Worm (Caenorhabditis elegans) whole organism, L4 larva: ENCODE data around the gene C24H11.5.
A peak's percentile ranks its signal among the peaks of the same experiment; 100 is the strongest.

Source experiments
- T20F7.1 ChIP-seq: fragments of 200-800 bp; sonication (Bioruptor generic); optimal IDR thresholded peaks from 2 replicates; lab custom pipeline; 2018; ENCODE audit warnings: mild to moderate bottlenecking, missing genetic modification characterization, missing compliant biosample characterization
- T26A8.4 ChIP-seq: fragments of 200-800 bp; sonication (Bioruptor generic); IDR thresholded peaks from 2 replicates; pipeline ENCODE4 v1.3.6; 2022; ENCODE audit warnings: missing genetic modification characterization, missing compliant biosample characterization
- Y48G9A.11 ChIP-seq: fragments of 200-800 bp; sonication (Bioruptor generic); IDR thresholded peaks from 2 replicates; pipeline ENCODE4 v1.3.6; 2022; ENCODE audit warnings: missing genetic modification reagents, missing genetic modification characterization, missing compliant biosample characterization
- Y5F2A.4 ChIP-seq: fragments of 200-800 bp; sonication (Bioruptor generic); optimal IDR thresholded peaks from 2 replicates; lab custom pipeline; 2018; ENCODE audit warnings: mild to moderate bottlenecking, missing genetic modification characterization, missing compliant biosample characterization
- ZK337.2 ChIP-seq: fragments of 200-800 bp; sonication (Bioruptor generic); IDR thresholded peaks from 2 replicates; pipeline ENCODE4 v1.3.6; 2022; ENCODE audit warnings: missing genetic modification reagents, missing genetic modification characterization, missing compliant biosample characterization
- attf-4 ChIP-seq: sonication (generic microtip); optimal IDR thresholded peaks from 3 replicates; lab custom pipeline; 2017; ENCODE audit warnings: missing biosample characterization, missing genetic modification characterization
- ceh-20 ChIP-seq: fragments of 200-800 bp; sonication (Bioruptor generic); IDR thresholded peaks from 2 replicates; pipeline ENCODE4 v1.3.6; 2022; ENCODE audit warnings: missing genetic modification reagents, missing genetic modification characterization, missing compliant biosample characterization
- ceh-44 ChIP-seq: fragments of 200-800 bp; sonication (Bioruptor generic); IDR thresholded peaks from 2 replicates; pipeline ENCODE4 v1.3.6; 2022; ENCODE audit warnings: missing genetic modification reagents, missing genetic modification characterization, missing compliant biosample characterization
- daf-16 ChIP-seq, 3 experiments: sonication (generic microtip); optimal IDR thresholded peaks; 2 replicates each; lab custom pipeline; 2016 to 2017; ENCODE audit warnings: missing genetic modification characterization in 3 of 3, missing genetic modification reagents in 3 of 3, mild to moderate bottlenecking in 2 of 3, missing compliant biosample characterization in 2 of 3, missing biosample characterization in 1 of 3, moderate library complexity in 1 of 3
- dmd-6 ChIP-seq: fragments of 200-800 bp; sonication (Bioruptor generic); IDR thresholded peaks from 2 replicates; pipeline ENCODE4 v1.3.6; 2022; ENCODE audit warnings: missing genetic modification reagents, missing genetic modification characterization, missing compliant biosample characterization
- dmd-8 ChIP-seq: fragments of 200-800 bp; sonication (Bioruptor generic); IDR thresholded peaks from 2 replicates; pipeline ENCODE4 v1.3.6; 2022; ENCODE audit warnings: missing genetic modification characterization, missing compliant biosample characterization
- egl-43 ChIP-seq: fragments of 200-800 bp; sonication (Bioruptor generic); IDR thresholded peaks from 2 replicates; pipeline ENCODE4 v1.3.6; 2022; ENCODE audit warnings: missing genetic modification reagents, missing genetic modification characterization, missing compliant biosample characterization
- hlh-11 ChIP-seq: fragments of 200-800 bp; sonication (Bioruptor generic); optimal IDR thresholded peaks from 2 replicates; lab custom pipeline; 2018; ENCODE audit warnings: mild to moderate bottlenecking, missing genetic modification characterization, missing compliant biosample characterization
- hlh-30 ChIP-seq: sonication (generic microtip); optimal IDR thresholded peaks from 2 replicates; lab custom pipeline; 2017; ENCODE audit warnings: antibody characterized with exemption, mild to moderate bottlenecking, missing genetic modification characterization, missing compliant biosample characterization; ENCODE audit not compliant: insufficient read depth
- hmg-1.1 ChIP-seq: fragments of 200-800 bp; sonication (Bioruptor generic); IDR thresholded peaks from 2 replicates; pipeline ENCODE4 v1.3.6; 2022; ENCODE audit warnings: missing genetic modification reagents, missing genetic modification characterization, missing compliant biosample characterization
- lim-7 ChIP-seq: fragments of 200-800 bp; sonication (Bioruptor generic); IDR thresholded peaks from 2 replicates; pipeline ENCODE4 v1.3.6; 2022; ENCODE audit warnings: missing genetic modification characterization, missing compliant biosample characterization
- lin-1 ChIP-seq: fragments of 200-800 bp; sonication (Bioruptor generic); IDR thresholded peaks from 2 replicates; pipeline ENCODE4 v1.3.6; 2022; ENCODE audit warnings: missing genetic modification reagents, missing genetic modification characterization, missing compliant biosample characterization
- lir-3 ChIP-seq: sonication (generic microtip); optimal IDR thresholded peaks from 2 replicates; lab custom pipeline; 2016; ENCODE audit warnings: mild to moderate bottlenecking, missing genetic modification characterization, missing compliant biosample characterization
- madf-5 ChIP-seq, 2 experiments: fragments of 200-800 bp; sonication (Bioruptor generic); IDR thresholded peaks; 2 replicates each; pipeline ENCODE4 v1.3.6; 2022; ENCODE audit warnings: missing compliant biosample characterization in 2 of 2, missing genetic modification characterization in 2 of 2
- mep-1 ChIP-seq: fragments of 150-350 bp; sonication (generic microtip); optimal IDR thresholded peaks from 3 replicates; lab custom pipeline; 2014; ENCODE audit warnings: missing biosample characterization, missing genetic modification characterization
- nhr-102 ChIP-seq: sonication (generic microtip); optimal IDR thresholded peaks from 2 replicates; lab custom pipeline; 2016; ENCODE audit warnings: mild to moderate bottlenecking, missing genetic modification characterization, moderate library complexity, missing compliant biosample characterization
- nhr-111 ChIP-seq: fragments of 200-800 bp; sonication (Bioruptor generic); optimal IDR thresholded peaks from 2 replicates; lab custom pipeline; 2018; ENCODE audit warnings: mild to moderate bottlenecking, missing genetic modification characterization, missing compliant biosample characterization
- nhr-77 ChIP-seq: fragments of 150-350 bp; optimal IDR thresholded peaks from 2 replicates; lab custom pipeline; 2014; ENCODE audit warnings: missing biosample characterization, missing genetic modification characterization
- set-16 ChIP-seq: fragments of 200-800 bp; sonication (Bioruptor generic); IDR thresholded peaks from 2 replicates; pipeline ENCODE4 v1.3.6; 2022; ENCODE audit warnings: missing genetic modification reagents, missing genetic modification characterization, missing compliant biosample characterization
- skn-1 ChIP-seq: fragments of 150-350 bp; optimal IDR thresholded peaks from 2 replicates; lab custom pipeline; 2014; ENCODE audit warnings: missing biosample characterization, missing genetic modification characterization
- snpc-1.2 ChIP-seq: fragments of 200-800 bp; sonication (Bioruptor generic); IDR thresholded peaks from 2 replicates; pipeline ENCODE4 v1.3.6; 2022; ENCODE audit warnings: missing genetic modification reagents, missing genetic modification characterization, missing compliant biosample characterization
- spr-1 ChIP-seq: sonication (generic microtip); optimal IDR thresholded peaks from 2 replicates; lab custom pipeline; 2016; ENCODE audit warnings: mild to moderate bottlenecking, missing genetic modification characterization, missing compliant biosample characterization
- spr-3 ChIP-seq: fragments of 200-800 bp; sonication (Bioruptor generic); optimal IDR thresholded peaks from 2 replicates; lab custom pipeline; 2018; ENCODE audit warnings: mild to moderate bottlenecking, missing genetic modification characterization, missing compliant biosample characterization
- unc-62 ChIP-seq, 3 experiments: fragments of 150-350 bp in 1 of 3; sonication (generic microtip); optimal IDR thresholded peaks in 2 of 3; peaks in 1 of 3; 1 replicate in 1 of 3; 2 replicates in 2 of 3; lab custom pipeline; 2014 to 2017; ENCODE audit warnings: missing biosample characterization in 3 of 3, missing genetic modification characterization in 3 of 3, missing genetic modification reagents in 3 of 3, missing genotype in 1 of 3
- zag-1 ChIP-seq: fragments of 150-350 bp; optimal IDR thresholded peaks from 2 replicates; lab custom pipeline; 2014; ENCODE audit warnings: missing biosample characterization, missing genetic modification characterization
- zfp-3 ChIP-seq: fragments of 200-800 bp; sonication (Bioruptor generic); conservative IDR thresholded peaks from 2 replicates; pipeline ENCODE4 v1.3.6; 2022; ENCODE audit warnings: missing genetic modification reagents, missing genetic modification characterization, missing compliant biosample characterization

Gene C24H11.5

ce11 chrIII:11792295-11793256, 12.5 kb downstream of the C24H11.5 start, which contains the start of gene C24H11.2 (continued):
- TF ChIP-seq zfp-3 (GFP tag; lab: Robert Waterston, UW): peak; percentile 60; the same call in 1 of the 2 replicates
- TF ChIP-seq lin-1 (GFP tag; lab: Robert Waterston, UW): peak; percentile 84
- TF ChIP-seq dmd-6: peak; percentile 65
- TF ChIP-seq spr-1 (tag; lab: Kevin White, UChicago): peak; percentile 54
- TF ChIP-seq daf-16 (GFP tag; optimal IDR thresholded peaks at IDR 0.05; lab: Kevin White, UChicago): peak; percentile 59 to 85
- TF ChIP-seq daf-16 (tag; optimal IDR thresholded peaks at IDR 0.05; lab: Kevin White, UChicago): peak; percentile 75
- peak; percentile 47; the same call in 1 of the 2 replicates for TF ChIP-seq Y48G9A.11 (GFP tag; lab: Robert Waterston, UW)
- peak; percentile 53 for TF ChIP-seq set-16 (GFP tag; lab: Robert Waterston, UW)
- TF ChIP-seq madf-5 (GFP tag; IDR thresholded peaks at IDR 0.05; lab: Robert Waterston, UW): peak in 1 of 2 experiments; percentile 87; a peak in 1 of 4 replicates
- TF ChIP-seq lim-7 (GFP tag; lab: Robert Waterston, UW): peak; percentile 92
- peak; percentile 56 for TF ChIP-seq spr-3 (GFP tag; lab: Kevin White, UChicago)
- TF ChIP-seq nhr-111 (GFP tag; lab: Kevin White, UChicago): peak; percentile 69
- peak; percentile 85 for TF ChIP-seq hmg-1.1 (GFP tag; lab: Robert Waterston, UW)
- TF ChIP-seq nhr-77 (tag; lab: Kevin White, UChicago): peak; percentile 18
- TF ChIP-seq, all 104 proteins: peak for 60; not testable (repeated sequence) for 44

ce11 chrIII:11794389-11794788, 14.4 kb downstream of the C24H11.5 start:
- TF ChIP-seq set-16 (GFP tag; lab: Robert Waterston, UW): peak; percentile 72
- TF ChIP-seq zfp-3 (GFP tag; lab: Robert Waterston, UW): no peak
- no peak for TF ChIP-seq mep-1 (tag; lab: Kevin White, UChicago)
- no peak for TF ChIP-seq lin-1 (GFP tag; lab: Robert Waterston, UW)
- no peak for TF ChIP-seq T20F7.1 (GFP tag; lab: Kevin White, UChicago)
- no peak for TF ChIP-seq skn-1
- TF ChIP-seq hmg-1.1 (GFP tag; lab: Robert Waterston, UW): 0 out of 2 replicates have a peak, but pooled peaks have one; percentile 32

ce11 chrIII:11795448-11795847, 15.4 kb downstream of the C24H11.5 start, which contains the start of gene twk-39:
Gene twk-39 (plus strand): TSS chrIII:11795748.
- TF ChIP-seq Y5F2A.4 (GFP tag; lab: Kevin White, UChicago) (no peak), T20F7.1 (GFP tag; lab: Kevin White, UChicago) (no peak), lir-3 (tag; lab: Kevin White, UChicago) (no peak), hlh-30 (tag; lab: Kevin White, UChicago) (no peak), ZK337.2 (GFP tag; lab: Robert Waterston, UW) (no peak), snpc-1.2 (GFP tag; lab: Robert Waterston, UW) (no peak), egl-43 (GFP tag; lab: Robert Waterston, UW) (no peak), dmd-8 (GFP tag; lab: Robert Waterston, UW) (no peak), zag-1 (tag; lab: Kevin White, UChicago) (no peak), nhr-102 (no peak), ceh-44 (GFP tag; lab: Robert Waterston, UW) (no peak), T26A8.4 (no peak), ceh-20 (GFP tag; lab: Robert Waterston, UW) (no peak), hlh-11 (tag; lab: Kevin White, UChicago) (no peak)

- TF ChIP-seq attf-4: no peak
- peak in 1 of 2 experiments; percentile 2 for TF ChIP-seq unc-62 (GFP tag; optimal IDR thresholded peaks at IDR 0.05 in 1 of 2; lab: Kevin White, UChicago)
- no peak for TF ChIP-seq unc-62 (tag; optimal IDR thresholded peaks at IDR 0.05; lab: Kevin White, UChicago)
Observed at ce11 chrIII:11806695-11807094, 26.7 kb downstream of the C24H11.5 start, which contains the start of gene C18D11.7. Gene C18D11.7 (minus strand): TSS chrIII:11806795.
